Worm (Caenorhabditis elegans): ENCODE measurements around the gene C05D2.8.

DNA sequence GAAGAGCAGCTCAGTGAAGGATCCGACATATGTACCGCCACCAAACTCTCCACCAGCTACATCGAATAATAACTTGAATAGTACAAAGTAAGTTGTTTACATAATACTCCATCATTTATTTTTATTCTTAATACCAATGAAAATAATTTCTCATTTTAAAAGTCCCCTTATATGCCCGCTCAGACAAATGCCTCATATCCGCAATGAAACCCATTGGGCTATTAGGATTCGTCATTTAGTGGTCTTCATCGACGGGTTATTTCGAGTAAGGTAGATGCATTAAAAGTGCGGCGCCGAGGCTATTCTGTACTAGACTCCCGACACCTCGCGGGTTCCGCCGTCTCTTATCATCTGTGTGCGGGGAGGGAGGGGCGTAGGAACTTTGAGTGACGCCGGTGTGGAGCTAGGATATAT is 43.6 kb upstream of the C05D2.8 start:
- TF ChIP-seq W03F9.2 (tag; optimal IDR thresholded peaks at IDR 0.05) (peak; percentile 20), him-1 (tag; optimal IDR thresholded peaks at IDR 0.05) (no peak), dao-5 (tag; optimal IDR thresholded peaks at IDR 0.05) (no peak)

Data from whole organism, L4/young adult.